Worm (Caenorhabditis elegans) whole organism, L2 larva: ENCODE data around the gene shpk-1.

Source experiments
- C34F6.9 ChIP-seq: fragments of 150-350 bp; optimal IDR thresholded peaks from 2 replicates; lab custom pipeline; 2014; ENCODE audit warnings: missing biosample characterization, missing genetic modification characterization
- F13H6.1 ChIP-seq: sonication (generic microtip); optimal IDR thresholded peaks from 2 replicates; lab custom pipeline; 2016; ENCODE audit warnings: missing genetic modification characterization, missing compliant biosample characterization
- Y55F3AM.14 ChIP-seq: fragments of 200-800 bp; sonication (Bioruptor generic); optimal IDR thresholded peaks from 2 replicates; lab custom pipeline; 2018; ENCODE audit warnings: mild to moderate bottlenecking, missing genetic modification characterization, missing compliant biosample characterization
- ZK546.5 ChIP-seq: sonication (generic microtip); optimal IDR thresholded peaks from 2 replicates; lab custom pipeline; 2017; ENCODE audit warnings: missing biosample characterization, missing genetic modification characterization
- aly-2 ChIP-seq: fragments of 150-350 bp; optimal IDR thresholded peaks from 2 replicates; lab custom pipeline; 2014; ENCODE audit warnings: missing biosample characterization, missing genetic modification characterization
- ama-1 ChIP-seq: fragments of 150-350 bp; optimal IDR thresholded peaks from 2 replicates; lab custom pipeline; 2018; ENCODE audit warnings: inconsistent platforms
- blmp-1 ChIP-seq: sonication (generic microtip); optimal IDR thresholded peaks from 2 replicates; lab custom pipeline; 2017; ENCODE audit warnings: missing genetic modification characterization, mild to moderate bottlenecking, missing compliant biosample characterization, antibody characterized with exemption, moderate library complexity; ENCODE audit not compliant: insufficient read depth
- ceh-16 ChIP-seq: fragments of 150-350 bp; optimal IDR thresholded peaks from 2 replicates; lab custom pipeline; 2014; ENCODE audit warnings: missing biosample characterization, missing genetic modification characterization
- ceh-82 ChIP-seq: fragments of 150-350 bp; optimal IDR thresholded peaks from 2 replicates; lab custom pipeline; 2014; ENCODE audit warnings: missing biosample characterization, missing genetic modification characterization
- crh-2 ChIP-seq: sonication (generic microtip); optimal IDR thresholded peaks from 2 replicates; lab custom pipeline; 2017; ENCODE audit warnings: missing biosample characterization, missing genetic modification characterization
- dmd-4 ChIP-seq: sonication (generic microtip); optimal IDR thresholded peaks from 2 replicates; lab custom pipeline; 2017; ENCODE audit warnings: missing biosample characterization, missing genetic modification characterization
- egl-27 ChIP-seq: sonication (generic microtip); optimal IDR thresholded peaks from 3 replicates; lab custom pipeline; 2017; ENCODE audit warnings: missing biosample characterization, missing genetic modification reagents, missing genetic modification characterization
- elt-1 ChIP-seq: fragments of 150-350 bp; optimal IDR thresholded peaks from 2 replicates; lab custom pipeline; 2014; ENCODE audit warnings: missing biosample characterization, missing genetic modification characterization
- fos-1 ChIP-seq: fragments of 150-350 bp; optimal IDR thresholded peaks from 2 replicates; lab custom pipeline; 2014; ENCODE audit warnings: missing biosample characterization, missing genetic modification characterization
- gmeb-1 ChIP-seq: fragments of 150-350 bp; optimal IDR thresholded peaks from 2 replicates; lab custom pipeline; 2014; ENCODE audit warnings: missing biosample characterization, missing genetic modification characterization
- lin-13 ChIP-seq: fragments of 150-350 bp; optimal IDR thresholded peaks from 2 replicates; lab custom pipeline; 2014; ENCODE audit warnings: missing biosample characterization, missing genetic modification reagents, missing genetic modification characterization
- lsy-2 ChIP-seq, 2 experiments: fragments of 150-350 bp in 1 of 2; sonication (generic microtip) in 1 of 2; optimal IDR thresholded peaks; 2 replicates each; lab custom pipeline; 2014 to 2017; ENCODE audit warnings: missing biosample characterization in 2 of 2, missing genetic modification characterization in 2 of 2
- mab-5 ChIP-seq: fragments of 150-350 bp; optimal IDR thresholded peaks from 2 replicates; lab custom pipeline; 2014; ENCODE audit warnings: missing biosample characterization, missing genetic modification characterization
- mbf-1 ChIP-seq: sonication (generic microtip); optimal IDR thresholded peaks from 2 replicates; lab custom pipeline; 2017; ENCODE audit warnings: missing biosample characterization, missing genetic modification characterization
- nhr-10 ChIP-seq: sonication (generic microtip); optimal IDR thresholded peaks from 2 replicates; lab custom pipeline; 2017; ENCODE audit warnings: missing biosample characterization, missing genetic modification characterization
- nhr-11 ChIP-seq: fragments of 150-350 bp; optimal IDR thresholded peaks from 2 replicates; lab custom pipeline; 2014; ENCODE audit warnings: missing biosample characterization, missing genetic modification characterization
- nhr-129 ChIP-seq: fragments of 150-350 bp; optimal IDR thresholded peaks from 2 replicates; lab custom pipeline; 2014; ENCODE audit warnings: missing biosample characterization, missing genetic modification characterization
- nhr-23 ChIP-seq: fragments of 150-350 bp; optimal IDR thresholded peaks from 2 replicates; lab custom pipeline; 2014; ENCODE audit warnings: missing biosample characterization, missing genetic modification reagents, missing genetic modification characterization
- nhr-6 ChIP-seq: fragments of 150-350 bp; optimal IDR thresholded peaks from 2 replicates; lab custom pipeline; 2014; ENCODE audit warnings: missing biosample characterization, missing genetic modification characterization
- nhr-77 ChIP-seq: fragments of 150-350 bp; optimal IDR thresholded peaks from 2 replicates; lab custom pipeline; 2014; ENCODE audit warnings: missing biosample characterization, missing genetic modification characterization
- peb-1 ChIP-seq: fragments of 150-350 bp; optimal IDR thresholded peaks from 2 replicates; lab custom pipeline; 2014; ENCODE audit warnings: missing biosample characterization, missing genetic modification characterization
- sem-4 ChIP-seq: fragments of 150-350 bp; optimal IDR thresholded peaks from 2 replicates; lab custom pipeline; 2014; ENCODE audit warnings: missing biosample characterization, missing genetic modification reagents, missing genetic modification characterization
- skn-1 ChIP-seq: sonication (generic microtip); optimal IDR thresholded peaks from 2 replicates; lab custom pipeline; 2017; ENCODE audit warnings: missing biosample characterization, missing genetic modification characterization
- sma-3 ChIP-seq: sonication (generic microtip); optimal IDR thresholded peaks from 2 replicates; lab custom pipeline; 2016; ENCODE audit warnings: missing genetic modification reagents, missing genetic modification characterization, missing compliant biosample characterization
- sma-9 ChIP-seq, 2 experiments: fragments of 150-350 bp in 1 of 2; sonication (generic microtip) in 1 of 2; optimal IDR thresholded peaks; 2 replicates each; lab custom pipeline; 2014 to 2016; ENCODE audit warnings: missing genetic modification characterization in 2 of 2, mild to moderate bottlenecking in 1 of 2, missing biosample characterization in 1 of 2, missing compliant biosample characterization in 1 of 2, missing genetic modification reagents in 1 of 2, moderate library complexity in 1 of 2
- snpc-4 ChIP-seq: fragments of 150-350 bp; optimal IDR thresholded peaks from 2 replicates; lab custom pipeline; 2014; ENCODE audit warnings: missing biosample characterization, missing genetic modification characterization
- unc-39 ChIP-seq: fragments of 150-350 bp; optimal IDR thresholded peaks from 2 replicates; lab custom pipeline; 2014; ENCODE audit warnings: missing biosample characterization, missing genetic modification characterization
- unc-55 ChIP-seq: fragments of 150-350 bp; sonication (generic microtip); optimal IDR thresholded peaks from 3 replicates; lab custom pipeline; 2014; ENCODE audit warnings: missing biosample characterization, missing genetic modification reagents, missing genetic modification characterization
- unc-62 ChIP-seq: fragments of 150-350 bp; optimal IDR thresholded peaks from 2 replicates; lab custom pipeline; 2014; ENCODE audit warnings: missing biosample characterization, missing genetic modification reagents, missing genetic modification characterization
- zag-1 ChIP-seq: fragments of 150-350 bp; optimal IDR thresholded peaks from 2 replicates; lab custom pipeline; 2014; ENCODE audit warnings: missing biosample characterization, missing genetic modification characterization
- ztf-1 ChIP-seq: fragments of 200-800 bp; sonication (Bioruptor generic); conservative IDR thresholded peaks from 2 replicates; pipeline ENCODE4 v1.3.6; 2022; ENCODE audit warnings: missing genetic modification characterization, missing compliant biosample characterization
- ztf-4 ChIP-seq: fragments of 150-350 bp; optimal IDR thresholded peaks from 2 replicates; lab custom pipeline; 2014; ENCODE audit warnings: missing biosample characterization, missing genetic modification characterization

shpk-1 gene

DNA sequence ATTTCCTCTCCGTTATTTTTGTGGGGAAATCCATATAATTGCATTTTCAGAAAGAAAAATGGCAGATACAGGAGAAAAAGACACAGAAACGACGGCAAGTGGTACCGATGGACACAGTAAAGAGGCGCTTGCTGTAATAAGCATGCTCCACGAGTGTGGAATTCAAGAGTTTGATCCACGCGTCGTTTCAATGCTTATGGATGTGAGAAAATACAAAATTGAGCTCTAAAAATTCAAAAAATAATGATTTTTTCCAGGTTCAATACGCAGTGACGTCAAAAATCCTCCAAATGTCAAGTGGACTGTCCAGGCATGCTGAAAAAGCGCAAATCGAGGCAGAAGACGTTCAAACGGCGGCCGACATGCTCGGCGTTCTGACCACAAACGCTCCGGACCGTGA lies 16.4 kb downstream of the shpk-1 start, which contains the start of gene taf-9:
Gene taf-9 (plus strand): TSS at position 51 of the 400 bp plus-strand sequence.
- TF ChIP-seq egl-27 (tag; lab: Kevin White, UChicago) (no peak), ceh-16 (tag; lab: Kevin White, UChicago) (no peak), peb-1 (no peak), nhr-11 (tag; lab: Kevin White, UChicago) (no peak), gmeb-1 (tag; lab: Kevin White, UChicago) (no peak), ZK546.5 (no peak), blmp-1 (tag; lab: Kevin White, UChicago) (no peak), zag-1 (tag; lab: Kevin White, UChicago) (no peak), aly-2 (no peak), skn-1 (tag; lab: Kevin White, UChicago) (no peak), C34F6.9 (no peak)

DNA sequence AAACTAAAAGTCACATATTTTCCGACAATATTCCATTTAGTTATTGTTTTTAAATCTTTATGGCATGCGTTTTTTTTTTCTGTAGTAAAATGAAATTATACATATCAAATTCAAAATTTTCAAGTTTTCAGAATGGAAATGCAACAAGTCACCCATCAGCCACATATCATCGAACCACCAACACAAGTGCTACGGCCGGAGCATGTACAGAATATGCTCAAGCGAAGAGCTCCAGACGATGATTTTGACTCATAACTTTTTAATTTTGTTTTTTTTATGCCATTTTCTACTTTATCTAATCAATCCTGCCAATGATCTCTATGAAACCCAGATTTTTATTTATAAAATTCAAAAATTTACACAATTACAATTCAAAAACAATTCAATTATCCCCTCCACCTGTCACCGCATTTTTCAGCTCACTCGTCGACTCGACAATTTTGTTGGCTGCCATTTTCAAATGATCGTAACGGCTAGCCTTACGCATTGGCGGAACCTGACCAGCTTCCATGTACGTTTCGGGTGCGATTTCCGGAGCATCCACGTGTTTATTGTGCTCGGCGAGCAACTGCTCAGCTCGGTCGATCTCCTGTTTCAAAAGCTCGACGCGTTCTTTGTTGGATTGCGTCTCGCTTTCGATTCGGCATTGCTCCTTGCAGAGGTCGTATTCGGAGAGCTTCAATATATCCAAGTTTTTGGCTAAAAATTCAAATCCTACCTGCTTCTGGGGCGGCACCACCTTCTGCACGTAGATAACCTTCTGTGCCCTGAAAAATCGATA lies 18.0 kb downstream of the shpk-1 start:
- no peak for TF ChIP-seq ama-1
- no peak for TF ChIP-seq elt-1 (tag; lab: Kevin White, UChicago)
- TF ChIP-seq nhr-6 (tag; lab: Kevin White, UChicago), result no peak
- TF ChIP-seq skn-1 (tag; lab: Kevin White, UChicago), result no peak
- no peak for TF ChIP-seq lsy-2 (tag; optimal IDR thresholded peaks at IDR 0.05; lab: Kevin White, UChicago)
- peak; percentile 26 for TF ChIP-seq lin-13 (GFP tag; lab: Kevin White, UChicago)
- no peak for TF ChIP-seq mab-5 (tag; lab: Kevin White, UChicago)
- TF ChIP-seq ceh-82 (tag; lab: Kevin White, UChicago), result no peak

DNA sequence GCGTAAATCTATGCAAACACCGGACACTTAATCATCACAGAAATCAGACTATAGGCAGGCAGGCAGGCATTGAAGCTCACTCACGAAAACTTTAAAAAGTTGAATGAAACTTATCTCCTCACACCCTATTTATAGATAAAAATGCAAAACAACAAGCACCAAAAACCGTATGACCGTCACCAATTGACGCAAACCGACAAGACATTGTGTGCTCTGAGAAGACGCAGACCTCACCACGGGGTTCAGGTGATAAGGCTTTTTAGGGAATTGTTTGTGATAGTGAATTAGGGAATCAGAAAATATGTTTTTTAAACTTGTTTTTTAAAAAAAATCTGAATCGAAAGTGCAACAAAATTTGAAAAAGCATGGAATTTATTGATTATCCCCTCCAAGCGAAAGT lies 18.9 kb downstream of the shpk-1 start, which contains the start of gene T12D8.5:
Gene T12D8.5 (minus strand): TSS at position 95 of the 400 bp plus-strand sequence.
- peak; percentile 62 for TF ChIP-seq fos-1 (tag; lab: Kevin White, UChicago)
- TF ChIP-seq snpc-4 (tag; lab: Kevin White, UChicago), result no peak
- TF ChIP-seq dmd-4, result no peak
- no peak for TF ChIP-seq ztf-1
- TF ChIP-seq lsy-2 (tag; optimal IDR thresholded peaks at IDR 0.05; lab: Kevin White, UChicago), result no peak
- TF ChIP-seq unc-39 (tag; lab: Kevin White, UChicago), result no peak
- TF ChIP-seq unc-62 (GFP tag; lab: Kevin White, UChicago), result no peak
- peak; percentile 34 for TF ChIP-seq sma-9 (GFP tag; optimal IDR thresholded peaks at IDR 0.05; lab: Kevin White, UChicago)
- no peak for TF ChIP-seq sma-9 (tag; optimal IDR thresholded peaks at IDR 0.05; lab: Kevin White, UChicago)
- no peak for TF ChIP-seq peb-1
- TF ChIP-seq crh-2 (tag; lab: Kevin White, UChicago), result peak; percentile 67
- no peak for TF ChIP-seq Y55F3AM.14 (GFP tag; lab: Kevin White, UChicago)
- TF ChIP-seq unc-55, result no peak
- TF ChIP-seq sma-3 (GFP tag; lab: Kevin White, UChicago), result no peak
- no peak for TF ChIP-seq nhr-10 (tag; lab: Kevin White, UChicago)
- TF ChIP-seq sem-4, result no peak
- no peak for TF ChIP-seq nhr-23 (tag; lab: Kevin White, UChicago)
- no peak for TF ChIP-seq nhr-77
- peak; percentile 22 for TF ChIP-seq F13H6.1
- no peak for TF ChIP-seq mbf-1
- peak; percentile 39 for TF ChIP-seq gmeb-1 (tag; lab: Kevin White, UChicago)
- no peak for TF ChIP-seq ztf-4 (tag; lab: Kevin White, UChicago)

DNA sequence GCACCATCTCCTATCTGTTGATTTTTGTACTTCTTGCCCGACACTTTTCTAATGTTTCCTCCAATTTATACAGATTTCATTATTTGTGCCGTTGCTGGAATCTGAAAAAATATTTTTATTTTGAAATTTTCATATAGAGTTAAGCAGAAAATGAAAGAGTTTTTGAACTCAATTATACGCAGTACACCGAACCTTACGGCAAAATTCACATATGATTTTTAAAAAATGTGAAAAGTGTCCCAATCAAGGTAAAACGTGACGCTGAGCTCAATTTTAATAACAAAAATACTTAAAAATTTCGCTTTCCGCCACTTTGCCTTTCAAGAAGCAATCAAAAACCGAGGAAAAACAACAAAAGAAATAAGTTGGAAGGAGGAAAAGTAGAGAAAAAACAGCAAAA lies 22.9 kb downstream of the shpk-1 start, which contains the start of gene arrd-17:
Gene arrd-17 (minus strand): TSS at position 101 of the 400 bp plus-strand sequence.
- TF ChIP-seq zag-1 (tag; lab: Kevin White, UChicago) (no peak), nhr-129 (no peak)
